Worm (Caenorhabditis elegans) whole organism, L4/young adult: ENCODE measurements around the gene nspa-2.
"Not testable (repeated sequence)": the region's sequence is repeated elsewhere in the genome, so short reads cannot be mapped to it uniquely, and the experiment has no call there.

Experiments used
- W03F9.2 ChIP-seq: fragments of 150-350 bp; optimal IDR thresholded peaks from 2 replicates; lab custom pipeline; 2014; ENCODE audit warnings: missing biosample characterization, missing genetic modification characterization
- dao-5 ChIP-seq: sonication (generic microtip); optimal IDR thresholded peaks from 2 replicates; lab custom pipeline; 2016; ENCODE audit warnings: missing genotype, missing genetic modification characterization, moderate library complexity, missing compliant biosample characterization
- him-1 ChIP-seq: sonication (generic microtip); optimal IDR thresholded peaks from 2 replicates; lab custom pipeline; 2016; ENCODE audit warnings: missing genotype, missing genetic modification reagents, missing genetic modification characterization, missing compliant biosample characterization

The nspa-2 gene

DNA sequence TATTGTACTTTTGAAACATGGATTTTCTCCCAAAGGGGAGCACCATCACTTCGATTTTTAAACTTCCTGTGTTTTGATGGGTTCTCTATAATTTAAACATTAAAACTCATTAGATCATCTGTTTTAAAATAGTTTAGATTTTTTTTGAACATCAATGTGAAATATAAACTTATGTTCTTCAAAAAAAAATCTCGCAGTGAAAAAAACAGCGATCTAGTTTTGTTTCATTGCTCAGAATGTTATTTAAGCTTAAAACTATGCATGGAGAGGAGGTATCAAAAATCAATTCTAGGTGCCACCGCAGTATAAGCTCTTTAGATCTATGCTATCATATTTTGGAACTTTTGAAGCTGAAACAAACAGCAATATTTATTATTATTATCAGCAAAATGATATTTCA, 22.7 kb upstream of the nspa-2 start, which contains the start of gene gcy-14:
Gene gcy-14 (minus strand): TSS at position 101 of the 400 bp plus-strand sequence.
- no peak for TF ChIP-seq him-1 (tag; lab: Kevin White, UChicago)
- no peak for TF ChIP-seq W03F9.2
- TF ChIP-seq dao-5 (tag; lab: Kevin White, UChicago) = no peak

DNA sequence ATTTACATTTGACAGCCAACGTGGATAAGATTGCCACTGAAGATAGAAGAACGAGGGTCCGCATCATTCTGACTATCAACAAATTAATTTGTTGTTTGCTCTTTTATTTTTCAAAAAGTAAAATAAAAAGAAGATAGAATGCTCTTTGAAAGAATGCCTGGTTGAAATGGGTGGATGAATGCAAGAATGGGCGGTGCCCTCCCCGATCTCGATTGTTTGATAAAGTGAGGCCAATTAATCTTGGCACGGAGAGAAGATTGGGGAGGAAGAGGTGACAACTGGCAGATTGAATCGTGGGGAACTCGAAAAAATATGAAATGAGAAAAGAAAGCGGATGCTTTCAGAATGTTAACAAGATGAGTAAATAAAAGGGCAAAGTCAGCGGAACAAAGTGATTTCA, 19.5 kb upstream of the nspa-2 start, which contains the start of gene ZC412.3:
Gene ZC412.3 (minus strand): TSS at position 183 of the 400 bp plus-strand sequence.
- TF ChIP-seq W03F9.2 = no peak
- TF ChIP-seq dao-5 (tag; lab: Kevin White, UChicago) = no peak
- no peak for TF ChIP-seq him-1 (tag; lab: Kevin White, UChicago)

DNA sequence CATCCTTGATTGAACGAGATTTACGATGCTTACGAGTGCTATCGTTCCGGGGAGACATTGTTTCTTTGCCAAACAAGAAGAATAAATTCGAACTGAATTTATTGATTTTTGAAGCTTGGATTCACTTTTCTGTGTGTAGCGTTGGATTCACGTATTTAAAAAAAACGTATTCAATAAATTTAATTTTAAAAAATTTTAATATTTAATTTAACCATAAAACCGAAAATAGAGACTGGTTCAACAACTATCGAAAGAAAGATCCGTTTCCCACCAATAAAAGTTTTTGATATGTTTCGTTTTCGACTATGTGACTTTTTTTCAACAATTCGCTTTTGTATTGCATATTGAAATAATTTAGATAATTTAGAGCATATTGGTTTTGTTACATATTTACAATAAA, 15.5 kb upstream of the nspa-2 start, which contains the start of gene ZC412.5:
Gene ZC412.5 (minus strand): TSS at position 101 of the 400 bp plus-strand sequence.
- no peak for TF ChIP-seq dao-5 (tag; lab: Kevin White, UChicago)
- TF ChIP-seq him-1 (tag; lab: Kevin White, UChicago) = no peak
- no peak for TF ChIP-seq W03F9.2

DNA sequence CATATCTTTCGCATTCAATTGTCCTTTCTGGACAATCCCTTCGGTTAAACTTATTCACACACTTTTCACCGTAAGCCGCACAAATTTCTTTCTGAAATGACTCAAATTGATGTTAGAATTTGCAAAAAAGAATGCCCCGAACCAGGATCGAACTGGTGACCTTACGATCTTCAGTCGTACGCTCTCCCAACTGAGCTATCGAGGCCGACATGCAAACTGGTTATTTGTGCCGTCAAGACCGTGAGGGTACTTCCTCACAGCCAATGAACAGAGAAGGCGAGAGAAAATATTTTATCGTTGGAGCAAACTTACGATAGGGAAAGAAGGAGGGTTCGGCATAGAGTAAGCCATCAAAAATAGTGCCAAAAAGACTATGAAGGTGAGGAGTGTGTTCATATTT, 14.6 kb upstream of the nspa-2 start:
- no peak for TF ChIP-seq dao-5 (tag; lab: Kevin White, UChicago)
- TF ChIP-seq W03F9.2 = no peak
- no peak for TF ChIP-seq him-1 (tag; lab: Kevin White, UChicago)

DNA sequence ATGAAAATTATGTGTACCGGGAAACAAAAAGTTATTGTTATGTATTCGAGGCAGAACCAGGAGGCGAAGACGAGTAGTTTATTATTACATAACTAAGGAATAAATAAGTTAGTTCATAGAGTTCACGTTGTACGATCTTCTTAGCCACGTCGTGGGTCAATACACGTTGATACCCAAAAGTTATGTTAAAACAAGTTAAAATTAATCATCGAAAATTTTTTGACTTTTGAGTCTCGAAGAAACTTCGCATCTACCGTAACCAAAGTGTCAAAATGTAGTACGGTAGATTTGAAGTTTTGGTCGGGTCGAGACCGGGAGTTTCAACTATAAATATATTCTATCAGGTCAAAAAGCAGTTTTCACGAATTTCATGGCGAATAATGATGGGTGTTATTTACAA, 14.2 kb upstream of the nspa-2 start, which contains the start of gene ZC412.10:
Gene ZC412.10 (minus strand): TSS at position 101 of the 400 bp plus-strand sequence.
- TF ChIP-seq dao-5 (tag; lab: Kevin White, UChicago); him-1 (tag; lab: Kevin White, UChicago); W03F9.2: not testable (repeated sequence)

DNA sequence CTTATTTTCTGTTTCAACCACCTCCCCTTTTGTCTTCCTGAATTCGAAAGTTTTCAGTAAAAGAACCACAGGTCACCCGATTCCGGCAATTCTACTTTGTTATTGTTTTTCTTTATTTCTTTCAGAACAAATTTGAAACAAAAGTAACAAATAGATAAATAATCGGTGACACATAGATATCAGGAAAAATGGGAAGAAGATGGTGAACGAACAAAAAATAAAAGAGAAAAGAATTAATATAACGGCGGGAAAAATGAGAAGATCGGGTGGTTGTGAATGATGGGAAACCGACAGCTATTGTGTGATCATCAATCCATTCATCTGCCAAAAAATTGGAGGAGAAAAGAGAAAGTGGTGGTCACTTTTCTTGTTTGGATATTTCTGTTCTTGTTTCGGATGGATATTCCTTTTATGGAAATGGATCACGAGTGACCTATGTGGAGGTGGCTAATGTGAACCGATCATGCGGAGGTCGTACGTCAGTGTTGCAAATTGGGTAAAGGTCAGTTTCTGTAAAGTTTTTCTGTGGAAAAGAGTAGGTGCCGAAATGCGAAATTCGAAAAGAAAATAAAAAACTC, 13.6 kb upstream of the nspa-2 start:
- no peak for TF ChIP-seq W03F9.2
- TF ChIP-seq dao-5 (tag; lab: Kevin White, UChicago) = no peak
- TF ChIP-seq him-1 (tag; lab: Kevin White, UChicago) = no peak

DNA sequence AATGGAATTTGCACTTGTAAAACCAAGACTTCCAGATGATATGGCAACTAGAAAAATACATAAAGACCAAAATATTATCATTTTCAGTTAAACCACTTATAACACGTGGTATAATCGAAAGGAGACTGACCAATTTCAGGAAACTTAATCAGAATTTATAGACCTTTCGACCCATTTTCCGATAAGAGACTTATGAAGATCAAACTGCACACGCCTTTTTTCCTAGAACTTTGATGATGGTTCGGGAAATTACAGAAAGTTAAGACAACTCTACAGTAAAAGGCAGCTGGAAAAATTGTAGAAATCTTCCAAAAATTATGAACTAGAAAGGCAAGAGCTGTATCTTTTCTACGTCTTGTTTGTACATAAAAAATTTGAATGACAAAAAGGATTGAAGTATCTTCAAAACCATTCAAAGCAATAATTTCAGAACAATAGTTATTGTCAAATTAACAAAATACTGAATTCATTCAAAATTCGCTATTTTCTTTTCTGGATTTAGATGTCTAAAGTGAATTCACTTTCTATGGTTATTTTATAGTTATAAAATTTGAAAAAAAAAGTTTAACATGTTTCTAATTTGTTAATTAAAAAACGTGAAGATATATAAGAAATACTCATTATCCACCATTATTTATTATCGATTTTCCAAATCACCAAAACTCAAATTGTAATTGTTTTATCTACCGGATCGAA, 2.6 kb downstream of the nspa-2 start, which contains the start of the genes mpst-2 and H12D21.5:
Gene mpst-2 (minus strand): TSS at position 101 of the 696 bp plus-strand sequence.
Gene H12D21.5 (plus strand): TSS at position 646 of the 696 bp plus-strand sequence.
- TF ChIP-seq W03F9.2 (no peak), dao-5 (tag; lab: Kevin White, UChicago) (no peak), him-1 (tag; lab: Kevin White, UChicago) (no peak)

DNA sequence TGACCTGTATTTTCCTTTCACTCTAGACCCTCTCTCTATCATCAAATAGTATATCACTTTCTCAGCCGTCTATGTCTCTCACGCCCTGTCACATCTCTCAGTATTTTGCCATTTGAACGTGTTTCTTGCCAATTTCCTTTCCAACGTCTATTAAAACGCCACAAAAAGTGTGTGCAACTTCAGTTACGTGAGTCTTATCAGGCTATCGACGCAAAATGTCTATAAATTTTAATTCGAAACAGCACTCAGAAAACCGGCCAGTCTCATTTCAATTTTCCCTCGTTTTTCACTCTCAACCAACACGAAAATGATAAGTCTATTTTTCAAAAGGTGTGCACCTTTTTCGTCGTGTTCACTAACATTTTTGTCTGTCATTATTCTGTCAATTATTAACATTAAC, 4.7 kb downstream of the nspa-2 start, which contains the start of gene mpst-3:
Gene mpst-3 (plus strand): TSS at position 91 of the 400 bp plus-strand sequence.
- TF ChIP-seq dao-5 (tag; lab: Kevin White, UChicago) = no peak
- no peak for TF ChIP-seq him-1 (tag; lab: Kevin White, UChicago)
- TF ChIP-seq W03F9.2 = no peak

DNA sequence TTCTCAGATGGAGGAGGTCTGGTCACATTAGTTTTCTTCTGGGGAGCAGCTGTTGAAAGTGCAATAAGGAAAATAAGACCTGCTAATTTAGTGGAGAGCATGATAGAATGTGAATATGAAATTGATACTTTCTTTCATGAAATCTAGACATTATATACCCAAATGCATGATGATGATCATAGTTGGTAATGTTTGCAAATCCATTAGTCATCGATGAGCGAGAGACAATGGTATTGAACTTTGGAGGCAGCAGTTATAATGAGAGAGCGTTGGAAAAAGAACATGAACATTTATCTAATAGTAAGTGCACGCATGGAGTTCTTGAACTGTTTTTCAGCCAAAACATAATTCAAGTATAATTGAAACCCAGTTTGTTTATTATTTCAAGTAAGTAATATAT, 6.8 kb downstream of the nspa-2 start, which contains the start of gene H12D21.6:
Gene H12D21.6 (minus strand): TSS at position 101 of the 400 bp plus-strand sequence.
- TF ChIP-seq W03F9.2 (no peak), him-1 (tag; lab: Kevin White, UChicago) (no peak), dao-5 (tag; lab: Kevin White, UChicago) (no peak)

DNA sequence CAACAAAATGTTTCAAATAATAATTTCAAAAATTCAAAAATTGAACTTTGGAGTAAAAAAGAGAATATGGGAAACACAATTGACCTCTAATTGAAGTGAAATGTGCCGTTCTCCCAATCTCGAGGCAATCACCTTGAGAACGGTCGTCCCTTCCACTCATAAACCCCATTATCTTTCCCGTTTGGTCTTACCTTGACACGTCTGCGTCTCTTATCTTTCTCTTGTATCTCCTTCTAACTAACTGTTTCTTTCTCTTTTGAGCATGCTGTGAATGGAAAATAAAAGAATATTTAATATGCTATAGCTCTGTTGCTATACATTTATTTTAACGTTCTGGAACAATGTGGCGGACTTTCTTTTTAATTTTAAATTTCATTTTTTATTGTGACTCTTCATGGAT, 8.7 kb downstream of the nspa-2 start, which contains the start of gene H12D21.10:
Gene H12D21.10 (plus strand): TSS at position 260 of the 400 bp plus-strand sequence.
- TF ChIP-seq him-1 (tag; lab: Kevin White, UChicago) = no peak
- TF ChIP-seq dao-5 (tag; lab: Kevin White, UChicago) = no peak
- TF ChIP-seq W03F9.2 = no peak

DNA sequence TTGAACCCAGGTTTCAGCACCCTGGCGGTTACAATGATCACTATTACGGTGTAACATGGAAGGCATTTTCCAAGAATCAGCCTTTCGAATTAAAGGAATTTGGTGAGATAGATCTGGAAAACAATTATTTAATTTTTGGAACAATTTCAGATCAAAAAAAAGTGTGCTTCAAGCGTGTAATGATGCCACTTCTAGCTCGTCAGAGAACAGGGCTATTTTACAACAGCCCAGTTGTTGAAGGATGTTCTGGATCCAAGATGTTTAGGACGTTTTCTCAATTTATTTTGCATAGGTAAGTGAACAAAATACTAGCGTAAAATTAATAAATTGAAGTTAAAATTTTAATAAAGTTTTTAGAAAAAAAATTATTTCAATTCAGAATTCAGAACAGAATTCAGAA, 10.0 kb downstream of the nspa-2 start:
- no peak for TF ChIP-seq W03F9.2

DNA sequence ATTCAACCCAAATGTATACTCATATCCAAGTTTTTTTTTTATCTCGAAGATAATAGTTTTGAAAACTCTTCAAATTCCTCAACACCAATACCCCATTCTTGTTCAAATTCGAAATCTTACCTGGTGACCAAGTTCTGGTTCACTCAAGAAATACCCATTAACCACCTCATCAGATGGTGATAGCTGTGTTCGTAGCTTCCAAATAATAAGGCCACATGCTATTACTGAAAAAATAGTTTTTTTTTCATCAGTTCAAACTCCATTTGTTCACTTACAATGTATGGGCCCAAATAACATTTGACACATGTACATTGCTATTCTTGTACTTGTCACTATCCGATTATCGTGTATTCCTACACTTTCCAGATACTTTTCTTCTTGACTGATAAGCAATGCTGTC, 16.6 kb downstream of the nspa-2 start:
- TF ChIP-seq him-1 (tag; lab: Kevin White, UChicago) (no peak), W03F9.2 (no peak), dao-5 (tag; lab: Kevin White, UChicago) (no peak)

DNA sequence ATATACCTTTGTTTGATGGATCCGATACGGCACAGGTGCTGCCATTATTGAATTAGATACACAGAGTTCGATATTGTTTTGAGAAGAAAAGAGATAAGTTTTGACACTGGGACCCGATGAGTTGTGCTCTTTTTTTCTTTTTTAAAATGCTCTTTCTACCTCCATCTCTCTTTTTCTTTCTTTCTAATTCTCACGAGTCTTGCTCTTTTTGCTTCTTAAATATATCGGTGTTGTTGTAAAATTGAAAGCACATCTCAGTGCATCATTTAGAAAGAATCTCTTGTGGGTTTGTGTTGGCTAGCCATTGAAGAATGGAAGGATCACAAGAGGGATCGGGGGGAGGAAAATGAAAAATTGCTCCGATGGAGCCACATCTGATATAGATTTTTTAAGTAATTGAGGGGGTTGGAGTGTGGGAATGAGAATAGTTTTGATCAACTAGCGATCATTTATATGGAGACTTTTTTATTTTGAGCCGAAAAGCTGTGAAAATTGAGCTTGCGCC, 18.5 kb downstream of the nspa-2 start, which contains the start of gene H12D21.9:
Gene H12D21.9 (minus strand): TSS at position 148 of the 505 bp plus-strand sequence.
- TF ChIP-seq dao-5 (tag; lab: Kevin White, UChicago) = no peak
- no peak for TF ChIP-seq W03F9.2
- no peak for TF ChIP-seq him-1 (tag; lab: Kevin White, UChicago)

DNA sequence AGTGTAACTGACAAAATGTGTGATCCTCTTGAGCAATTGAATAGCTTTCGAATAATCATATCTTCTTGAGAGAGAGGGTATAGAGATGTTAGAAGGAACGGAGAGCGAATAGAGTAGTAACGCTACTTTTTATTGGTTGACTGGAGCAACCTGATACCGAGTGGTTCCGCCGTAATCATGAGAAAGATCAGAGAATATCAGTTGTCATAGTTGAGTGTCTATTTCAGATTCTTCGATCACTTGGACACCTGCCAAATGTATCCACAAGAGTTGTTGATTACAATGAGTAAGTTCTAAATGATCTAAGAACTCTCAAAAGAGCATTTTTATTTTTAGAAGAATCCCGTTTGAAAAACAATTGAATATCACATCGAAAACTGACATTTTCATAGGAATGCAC, 19.9 kb downstream of the nspa-2 start:
- no peak for TF ChIP-seq dao-5 (tag; lab: Kevin White, UChicago)
- TF ChIP-seq W03F9.2 = no peak
- no peak for TF ChIP-seq him-1 (tag; lab: Kevin White, UChicago)
